Fruit fly (Drosophila melanogaster): ENCODE measurements around the gene CG17364.

- TF ChIP-seq CG8478 (optimal IDR thresholded peaks at IDR 0.05), result no peak
- no peak for TF ChIP-seq CTCF (optimal IDR thresholded peaks at IDR 0.05)
These were observed 13.5 kb upstream of the CG17364 start for dm6 chr3L:14006704-14007126.

Data from S2 (cell line).